Fruit fly (Drosophila melanogaster) whole organism, prepupa: ENCODE results near the gene serp.
A peak's percentile ranks its signal among the peaks of the same experiment; 100 is the strongest.

Experiments
- CG10631 ChIP-seq: fragments of 200-800 bp; sonication (Bioruptor generic); optimal IDR thresholded peaks from 2 replicates; lab custom pipeline; 2016; ENCODE audit warnings: missing biosample characterization, missing genetic modification characterization
- CG10669 ChIP-seq: fragments of 200-800 bp; sonication (Bioruptor generic); optimal IDR thresholded peaks from 3 replicates; lab custom pipeline; 2018; ENCODE audit warnings: missing biosample characterization, mild to moderate bottlenecking, missing genetic modification characterization, moderate library complexity
- CG11762 ChIP-seq: fragments of 200-800 bp; sonication (Bioruptor generic); optimal IDR thresholded peaks from 3 replicates; lab custom pipeline; 2016; ENCODE audit warnings: missing biosample characterization, missing genetic modification characterization; ENCODE audit not compliant: insufficient read depth
- CG11902 ChIP-seq: fragments of 200-800 bp; sonication (Bioruptor generic); optimal IDR thresholded peaks from 3 replicates; lab custom pipeline; 2016; ENCODE audit warnings: missing biosample characterization, missing genetic modification characterization
- CG15336 ChIP-seq: fragments of 200-800 bp; sonication (Bioruptor generic); IDR thresholded peaks from 2 replicates; pipeline ENCODE4 v1.3.6; 2022; ENCODE audit warnings: missing biosample characterization, missing genetic modification characterization
- CG16779 ChIP-seq: fragments of 200-800 bp; sonication (Bioruptor generic); optimal IDR thresholded peaks from 3 replicates; lab custom pipeline; 2017; ENCODE audit warnings: missing biosample characterization, mild to moderate bottlenecking, missing genetic modification characterization
- CG3032 ChIP-seq: fragments of 200-800 bp; optimal IDR thresholded peaks from 2 replicates; lab custom pipeline; 2019; ENCODE audit warnings: missing biosample characterization, mild to moderate bottlenecking, missing genetic modification characterization, moderate library complexity
- CG31627 ChIP-seq: fragments of 200-800 bp; sonication (Bioruptor generic); optimal IDR thresholded peaks from 3 replicates; lab custom pipeline; 2016; ENCODE audit warnings: missing biosample characterization, missing genetic modification characterization
- CG32006 ChIP-seq: fragments of 200-800 bp; sonication (Bioruptor generic); optimal IDR thresholded peaks from 3 replicates; lab custom pipeline; 2017; ENCODE audit warnings: missing biosample characterization, mild to moderate bottlenecking, missing genetic modification characterization
- CG34406 ChIP-seq: fragments of 200-800 bp; sonication (Bioruptor generic); optimal IDR thresholded peaks from 3 replicates; lab custom pipeline; 2016; ENCODE audit warnings: missing biosample characterization, missing genetic modification characterization
- CG3919 ChIP-seq: fragments of 200-800 bp; sonication (Bioruptor generic); optimal IDR thresholded peaks from 3 replicates; lab custom pipeline; 2016; ENCODE audit warnings: missing biosample characterization, missing genetic modification characterization
- CG4318 ChIP-seq: fragments of 200-800 bp; sonication (Bioruptor generic); optimal IDR thresholded peaks from 3 replicates; lab custom pipeline; 2017; ENCODE audit warnings: missing biosample characterization, mild to moderate bottlenecking, missing genetic modification characterization
- CG6163 ChIP-seq: fragments of 200-800 bp; sonication (Bioruptor generic); IDR thresholded peaks from 3 replicates; pipeline ENCODE4 v1.3.6; 2022; ENCODE audit warnings: missing biosample characterization, missing genetic modification characterization
- CG6276 ChIP-seq: fragments of 200-800 bp; sonication (Bioruptor generic); optimal IDR thresholded peaks from 2 replicates; lab custom pipeline; 2017; ENCODE audit warnings: missing biosample characterization, mild to moderate bottlenecking, missing genetic modification characterization
- CG6854 ChIP-seq: fragments of 200-800 bp; sonication (Bioruptor generic); optimal IDR thresholded peaks from 2 replicates; lab custom pipeline; 2017; ENCODE audit warnings: missing biosample characterization, mild to moderate bottlenecking, missing genetic modification characterization
- CG8119 ChIP-seq: fragments of 200-800 bp; sonication (Bioruptor generic); IDR thresholded peaks from 3 replicates; pipeline ENCODE4 v1.3.6; 2022; ENCODE audit warnings: missing biosample characterization, missing genetic modification characterization
- CG8632 ChIP-seq: fragments of 200-800 bp; sonication (Bioruptor generic); optimal IDR thresholded peaks from 3 replicates; lab custom pipeline; 2016; ENCODE audit warnings: missing biosample characterization, missing genetic modification characterization
- CG9139 ChIP-seq: fragments of 200-800 bp; sonication (Bioruptor generic); optimal IDR thresholded peaks from 3 replicates; lab custom pipeline; 2017; ENCODE audit warnings: missing biosample characterization, mild to moderate bottlenecking, missing genetic modification characterization
- Eip75B ChIP-seq: fragments of 200-800 bp; sonication (Bioruptor generic); optimal IDR thresholded peaks from 3 replicates; lab custom pipeline; 2016; ENCODE audit warnings: missing biosample characterization, missing genetic modification characterization
- Eip78C ChIP-seq: fragments of 200-800 bp; sonication (Bioruptor generic); peaks from one replicate; lab custom pipeline; 2016; ENCODE audit warnings: missing biosample characterization, missing genetic modification characterization
- Eip93F ChIP-seq: fragments of 200-800 bp; sonication (Bioruptor generic); optimal IDR thresholded peaks from 2 replicates; lab custom pipeline; 2016; ENCODE audit warnings: missing biosample characterization, mild to moderate bottlenecking, missing genetic modification characterization
- Ets96B ChIP-seq: fragments of 200-800 bp; optimal IDR thresholded peaks from 2 replicates; lab custom pipeline; 2019; ENCODE audit warnings: missing biosample characterization, mild to moderate bottlenecking, missing genetic modification characterization, moderate library complexity
- Gug ChIP-seq: fragments of 200-800 bp; sonication (Bioruptor generic); IDR thresholded peaks from 2 replicates; pipeline ENCODE4 v1.3.6; 2022; ENCODE audit warnings: missing biosample characterization, missing genetic modification characterization
- Hr39 ChIP-seq: fragments of 200-800 bp; sonication (Bioruptor generic); optimal IDR thresholded peaks from 2 replicates; lab custom pipeline; 2016; ENCODE audit warnings: missing biosample characterization, missing genetic modification characterization
- Hr4 ChIP-seq: fragments of 200-800 bp; sonication (Bioruptor generic); optimal IDR thresholded peaks from 3 replicates; lab custom pipeline; 2016; ENCODE audit warnings: missing biosample characterization, missing genetic modification characterization
- Lpt ChIP-seq: fragments of 200-800 bp; sonication (Bioruptor generic); optimal IDR thresholded peaks from 3 replicates; lab custom pipeline; 2016; ENCODE audit warnings: missing biosample characterization, missing genetic modification characterization
- OdsH ChIP-seq: fragments of 200-800 bp; sonication (Bioruptor generic); optimal IDR thresholded peaks from 3 replicates; lab custom pipeline; 2016; ENCODE audit warnings: missing biosample characterization, missing genetic modification characterization
- Smox ChIP-seq: fragments of 200-800 bp; sonication (Bioruptor generic); optimal IDR thresholded peaks from 3 replicates; lab custom pipeline; 2016; ENCODE audit warnings: missing biosample characterization, missing genetic modification characterization
- Sox102F ChIP-seq: fragments of 200-800 bp; sonication (Bioruptor generic); optimal IDR thresholded peaks from 2 replicates; lab custom pipeline; 2016; ENCODE audit warnings: missing biosample characterization, mild to moderate bottlenecking, missing genetic modification characterization
- Sox15 ChIP-seq: fragments of 200-800 bp; sonication (Bioruptor generic); optimal IDR thresholded peaks from 3 replicates; lab custom pipeline; 2016; ENCODE audit warnings: missing biosample characterization, missing genetic modification characterization
- achi ChIP-seq: fragments of 200-800 bp; sonication (Bioruptor generic); optimal IDR thresholded peaks from 3 replicates; lab custom pipeline; 2016; ENCODE audit warnings: missing biosample characterization, missing genetic modification characterization
- acj6 ChIP-seq: fragments of 200-800 bp; sonication (Bioruptor generic); optimal IDR thresholded peaks from 3 replicates; lab custom pipeline; 2016; ENCODE audit warnings: missing biosample characterization, missing genetic modification characterization
- cyc ChIP-seq: fragments of 200-800 bp; sonication (Bioruptor generic); optimal IDR thresholded peaks from 3 replicates; lab custom pipeline; 2016; ENCODE audit warnings: missing biosample characterization, missing genetic modification characterization
- dac ChIP-seq: fragments of 200-800 bp; sonication (Bioruptor generic); optimal IDR thresholded peaks from 2 replicates; lab custom pipeline; 2017; ENCODE audit warnings: missing biosample characterization, mild to moderate bottlenecking, missing genetic modification characterization
- eg ChIP-seq: fragments of 200-800 bp; sonication (Bioruptor generic); IDR thresholded peaks from 3 replicates; pipeline ENCODE4 v1.3.6; 2022; ENCODE audit warnings: missing biosample characterization, missing genetic modification characterization
- esn ChIP-seq: fragments of 200-800 bp; sonication (Bioruptor generic); optimal IDR thresholded peaks from 2 replicates; lab custom pipeline; 2016; ENCODE audit warnings: missing biosample characterization, mild to moderate bottlenecking, missing genetic modification characterization, moderate library complexity
- fd85E ChIP-seq: fragments of 200-800 bp; sonication (Bioruptor generic); optimal IDR thresholded peaks from 3 replicates; lab custom pipeline; 2016; ENCODE audit warnings: missing biosample characterization, missing genetic modification characterization
- fkh ChIP-seq: fragments of 200-800 bp; sonication (Bioruptor generic); optimal IDR thresholded peaks from 3 replicates; lab custom pipeline; 2017; ENCODE audit warnings: missing biosample characterization, mild to moderate bottlenecking, missing genetic modification characterization, moderate library complexity
- lz ChIP-seq: fragments of 200-800 bp; sonication (Bioruptor generic); optimal IDR thresholded peaks from 3 replicates; lab custom pipeline; 2016; ENCODE audit warnings: missing biosample characterization, missing genetic modification characterization
- pdm3 ChIP-seq: fragments of 200-800 bp; sonication (Bioruptor generic); optimal IDR thresholded peaks from 3 replicates; lab custom pipeline; 2016; ENCODE audit warnings: missing biosample characterization, missing genetic modification characterization
- salr ChIP-seq, 2 experiments: fragments of 200-800 bp; sonication (Bioruptor generic); optimal IDR thresholded peaks; 3 replicates each; lab custom pipeline; 2016 to 2018; ENCODE audit warnings: missing biosample characterization in 2 of 2, missing genetic modification characterization in 2 of 2, mild to moderate bottlenecking in 1 of 2
- spab ChIP-seq: fragments of 200-800 bp; sonication (Bioruptor generic); optimal IDR thresholded peaks from 2 replicates; lab custom pipeline; 2017; ENCODE audit warnings: missing biosample characterization, mild to moderate bottlenecking, missing genetic modification characterization, missing genetic modification reagents
- ss ChIP-seq, 2 experiments: fragments of 200-800 bp; sonication (Bioruptor generic); optimal IDR thresholded peaks; 2 replicates in 1 of 2; 3 replicates in 1 of 2; lab custom pipeline; 2017 to 2018; ENCODE audit warnings: mild to moderate bottlenecking in 2 of 2, missing biosample characterization in 2 of 2, missing genetic modification characterization in 2 of 2, moderate library complexity in 1 of 2
- svp ChIP-seq: fragments of 200-800 bp; sonication (Bioruptor generic); peaks from one replicate; lab custom pipeline; 2016; ENCODE audit warnings: missing biosample characterization, missing genetic modification characterization
- topi ChIP-seq: fragments of 200-800 bp; sonication (Bioruptor generic); optimal IDR thresholded peaks from 3 replicates; lab custom pipeline; 2016; ENCODE audit warnings: missing biosample characterization, missing genetic modification characterization

serp gene

dm6 chr3L:19687200-19687687 lies 20.6 kb downstream of the serp start, which contains the start of the genes CG8765 and Gbeta76C (continued):
- TF ChIP-seq CG34406 (GFP tag; lab: Kevin White, UChicago) (no peak), fkh (GFP tag; lab: Kevin White, UChicago) (no peak), ss (GFP tag; optimal IDR thresholded peaks at IDR 0.05; lab: Kevin White, UChicago) (no peak), CG10631 (GFP tag; lab: Kevin White, UChicago) (no peak), Sox15 (GFP tag; lab: Kevin White, UChicago) (no peak), Gug (GFP tag; lab: Robert Waterston, UW) (no peak), dac (GFP tag; lab: Kevin White, UChicago) (no peak), CG6276 (no peak), CG16779 (tag; lab: Kevin White, UChicago) (no peak), topi (GFP tag; lab: Kevin White, UChicago) (no peak), CG3919 (GFP tag; lab: Kevin White, UChicago) (no peak), CG11902 (GFP tag; lab: Kevin White, UChicago) (no peak), esn (GFP tag; lab: Kevin White, UChicago) (peak; percentile 13), cyc (GFP tag; lab: Kevin White, UChicago) (no peak), salr (GFP tag; optimal IDR thresholded peaks at IDR 0.05; lab: Kevin White, UChicago) (no peak), CG10669 (GFP tag; lab: Kevin White, UChicago) (no peak), Lpt (no peak), spab (GFP tag; lab: Kevin White, UChicago) (no peak), Eip78C (GFP tag; lab: Kevin White, UChicago) (no peak), Eip75B (GFP tag; lab: Kevin White, UChicago) (no peak), Hr39 (GFP tag; lab: Kevin White, UChicago) (no peak), CG31627 (GFP tag; lab: Kevin White, UChicago) (peak; percentile 38), Eip93F (GFP tag; lab: Kevin White, UChicago) (no peak)

dm6 chr3L:19683520-19683919 lies 24.3 kb downstream of the serp start:
- TF ChIP-seq Eip93F (GFP tag; lab: Kevin White, UChicago) (no peak), CG3919 (GFP tag; lab: Kevin White, UChicago) (no peak), Smox (GFP tag; lab: Kevin White, UChicago) (no peak), CG6163 (GFP tag; lab: Robert Waterston, UW) (no peak), CG8119 (GFP tag; lab: Robert Waterston, UW) (no peak), OdsH (GFP tag; lab: Kevin White, UChicago) (no peak), salr (GFP tag; optimal IDR thresholded peaks at IDR 0.05; lab: Kevin White, UChicago) (no peak), CG6854 (GFP tag; lab: Kevin White, UChicago) (no peak), CG3032 (no peak), CG8632 (GFP tag; lab: Kevin White, UChicago) (no peak), fd85E (GFP tag; lab: Kevin White, UChicago) (no peak), achi (GFP tag; lab: Kevin White, UChicago) (no peak), cyc (GFP tag; lab: Kevin White, UChicago) (no peak), CG32006 (no peak)

dm6 chr3L:19682902-19683301 lies 24.9 kb downstream of the serp start:
- TF ChIP-seq CG11902 (GFP tag; lab: Kevin White, UChicago), result no peak

- TF ChIP-seq Ets96B (tag; lab: Kevin White, UChicago) (no peak), ss (GFP tag; optimal IDR thresholded peaks at IDR 0.05; lab: Kevin White, UChicago) (peak in 1 of 2 experiments; percentile 38), pdm3 (peak; percentile 16), acj6 (GFP tag; lab: Kevin White, UChicago) (peak; percentile 25), achi (GFP tag; lab: Kevin White, UChicago) (peak; percentile 37), CG10631 (GFP tag; lab: Kevin White, UChicago) (peak; percentile 39), Sox102F (GFP tag; lab: Kevin White, UChicago) (peak; percentile 15), CG6276 (peak; percentile 1), Hr39 (GFP tag; lab: Kevin White, UChicago) (peak; percentile 37), CG15336 (GFP tag; lab: Robert Waterston, UW) (peak; percentile 42; the same call in 1 of the 2 replicates), CG32006 (peak; percentile 56), CG9139 (GFP tag; lab: Kevin White, UChicago) (peak; percentile 13), fkh (GFP tag; lab: Kevin White, UChicago) (no peak), esn (GFP tag; lab: Kevin White, UChicago) (peak; percentile 50), eg (GFP tag; lab: Robert Waterston, UW) (no peak), Hr4 (GFP tag; lab: Kevin White, UChicago) (no peak), lz (peak; percentile 52), svp (GFP tag; lab: Kevin White, UChicago) (peak; percentile 76), CG4318 (GFP tag; lab: Kevin White, UChicago) (peak; percentile 5), CG8119 (GFP tag; lab: Robert Waterston, UW) (peak; percentile 48; the same call in 1 of the 3 replicates), CG3919 (GFP tag; lab: Kevin White, UChicago) (peak; percentile 38), CG11762 (peak; percentile 19)
Measured at dm6 chr3L:19676050-19676449, 31.8 kb downstream of the serp start.
